Worm (Caenorhabditis elegans) whole organism, midembryonic: ENCODE data around the gene T07C4.3.

Experiments
- cog-1 ChIP-seq: sonication (generic microtip); optimal IDR thresholded peaks from 2 replicates; lab custom pipeline; 2016; ENCODE audit warnings: missing genetic modification characterization, missing compliant biosample characterization
- flt-1 ChIP-seq: fragments of 200-800 bp; sonication (Bioruptor generic); IDR thresholded peaks from 2 replicates; pipeline ENCODE4 v1.3.6; 2022; ENCODE audit warnings: missing genetic modification characterization, missing compliant biosample characterization
- klf-2 ChIP-seq: fragments of 200-800 bp; sonication (Bioruptor generic); conservative IDR thresholded peaks from 2 replicates; pipeline ENCODE4 v1.3.6; 2022; ENCODE audit warnings: missing genetic modification reagents, missing genetic modification characterization, missing compliant biosample characterization
- med-1 ChIP-seq: sonication (generic microtip); optimal IDR thresholded peaks from 2 replicates; lab custom pipeline; 2017; ENCODE audit warnings: missing genetic modification characterization, mild to moderate bottlenecking, missing compliant biosample characterization, antibody characterized with exemption, missing genetic modification reagents; ENCODE audit not compliant: insufficient read depth
- ref-1 ChIP-seq: fragments of 200-800 bp; sonication (Bioruptor generic); conservative IDR thresholded peaks from 2 replicates; pipeline ENCODE4 v1.3.6; 2022; ENCODE audit warnings: missing genetic modification reagents, missing genetic modification characterization, missing compliant biosample characterization
- tab-1 ChIP-seq: fragments of 200-800 bp; sonication (Bioruptor generic); IDR thresholded peaks from 2 replicates; pipeline ENCODE4 v1.3.6; 2022; ENCODE audit warnings: missing genetic modification characterization, missing compliant biosample characterization
- ztf-23 ChIP-seq: fragments of 200-800 bp; sonication (Bioruptor generic); IDR thresholded peaks from 2 replicates; pipeline ENCODE4 v1.3.6; 2022; ENCODE audit warnings: missing genetic modification reagents, missing genetic modification characterization, missing compliant biosample characterization
- ztf-29 ChIP-seq: fragments of 200-800 bp; sonication (Bioruptor generic); IDR thresholded peaks from 2 replicates; pipeline ENCODE4 v1.3.6; 2022; ENCODE audit warnings: missing genetic modification reagents, missing genetic modification characterization, missing compliant biosample characterization

DNA sequence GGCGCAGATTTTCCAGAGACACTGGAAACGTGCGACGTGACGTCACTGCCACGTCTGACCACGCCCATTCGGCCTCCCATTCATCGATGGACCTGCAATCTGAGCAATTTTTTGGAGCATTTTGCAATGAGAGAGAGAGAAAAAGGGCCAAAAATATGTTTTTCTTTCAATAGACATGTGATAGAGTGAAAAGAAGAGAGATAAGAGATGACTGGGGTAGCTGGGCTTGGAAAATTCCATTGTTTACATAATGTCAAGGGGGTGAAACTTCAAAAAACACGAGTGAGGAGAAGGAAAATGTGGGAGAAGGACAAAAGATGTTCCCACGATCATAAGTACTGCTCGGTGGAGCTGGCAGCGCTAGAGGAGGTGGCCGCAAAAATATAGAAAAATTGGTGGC is 44.0 kb downstream of the T07C4.3 start, which contains the start of gene M03C11.1:
- TF ChIP-seq med-1 (GFP tag; lab: Kevin White, UChicago) (no peak), klf-2 (GFP tag; lab: Robert Waterston, UW) (no peak), ztf-23 (GFP tag; lab: Robert Waterston, UW) (no peak), cog-1 (tag; lab: Kevin White, UChicago) (no peak), ref-1 (GFP tag; lab: Robert Waterston, UW) (no peak), ztf-29 (GFP tag; lab: Robert Waterston, UW) (no peak), flt-1 (GFP tag; lab: Robert Waterston, UW) (no peak), tab-1 (GFP tag; lab: Robert Waterston, UW) (no peak)
